Fruit fly (Drosophila melanogaster): ENCODE results near the gene CG10979.
A peak's percentile ranks its signal among the peaks of the same experiment; 100 is the strongest.

CG10979 gene

DNA sequence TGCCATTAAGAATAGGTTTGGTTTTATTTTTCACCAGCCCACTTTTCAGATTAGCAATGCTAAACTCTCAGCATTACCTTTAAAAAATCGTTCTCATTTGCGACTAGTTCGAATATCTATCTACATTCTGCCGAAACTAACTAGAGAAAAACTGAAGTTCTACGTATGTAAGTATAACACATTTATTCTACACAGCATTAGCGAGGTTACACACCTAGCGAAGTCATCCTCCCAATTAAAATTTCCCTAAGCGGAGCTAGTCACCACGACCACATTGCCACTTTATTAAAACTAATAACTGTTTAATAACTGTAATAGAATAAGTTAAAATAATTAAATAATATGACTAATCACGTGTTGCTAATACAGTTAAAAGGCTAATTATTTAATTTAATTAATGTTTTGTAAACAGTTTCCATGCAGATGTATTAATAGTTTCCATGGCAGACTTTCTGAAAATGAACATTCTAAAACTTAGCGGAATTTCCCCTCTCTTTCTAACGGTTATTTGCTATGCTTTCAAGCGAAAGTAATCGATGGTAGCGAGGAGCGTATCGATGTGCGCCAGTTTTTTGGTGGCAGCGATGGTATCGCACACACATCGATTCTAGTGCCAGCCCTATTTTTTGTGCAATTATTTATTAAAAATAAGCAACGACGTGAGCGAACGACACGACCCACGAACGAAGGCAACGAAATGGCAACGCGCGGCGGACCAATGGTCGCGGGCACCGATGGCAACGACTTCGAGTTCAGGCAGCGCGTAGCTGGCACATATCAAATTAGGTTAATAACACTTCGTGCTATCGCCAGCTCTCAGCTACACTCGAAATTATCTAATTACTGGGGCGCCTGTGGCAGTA lies 15.5 kb upstream of the CG10979 start, which contains the start of gene jagn (continued):
- TF ChIP-seq H2.0 (GFP tag; IDR thresholded peaks at IDR 0.05) (peak; percentile 73), GATAe (GFP tag; conservative IDR thresholded peaks at IDR 0.05) (no peak), CG7987 (GFP tag; optimal IDR thresholded peaks at IDR 0.05) (peak; percentile 78), tll (GFP tag; optimal IDR thresholded peaks at IDR 0.05) (no peak), CG17568 (GFP tag; optimal IDR thresholded peaks at IDR 0.05) (no peak), CG18764 (GFP tag; optimal IDR thresholded peaks at IDR 0.05) (peak; percentile 44), ssp (GFP tag; IDR thresholded peaks at IDR 0.05) (peak; percentile 53), CG18476 (GFP tag; optimal IDR thresholded peaks at IDR 0.05) (peak; percentile 23), Ets65A (GFP tag) (peak; percentile 95), tup (GFP tag; optimal IDR thresholded peaks at IDR 0.05) (peak; percentile 6), lmd (GFP tag; IDR thresholded peaks at IDR 0.05) (peak; percentile 51; the same call in 1 of the 2 replicates), CG8765 (GFP tag; IDR thresholded peaks at IDR 0.05) (peak; percentile 57; the same call in 1 of the 2 replicates), chinmo (GFP tag; IDR thresholded peaks at IDR 0.05; ENCODE audit: partially characterized antibody) (peak; percentile 99), CG7928 (GFP tag; optimal IDR thresholded peaks at IDR 0.05) (peak; percentile 6), dan (GFP tag; IDR thresholded peaks at IDR 0.05) (no peak), zen2 (GFP tag; IDR thresholded peaks at IDR 0.05; ENCODE audit: partially characterized antibody) (peak; percentile 99), CG2202 (tag; optimal IDR thresholded peaks at IDR 0.05) (no peak), CG3163 (GFP tag; optimal IDR thresholded peaks at IDR 0.05) (peak; percentile 42), amos (GFP tag; IDR thresholded peaks at IDR 0.05; ENCODE audit: partially characterized antibody) (peak; percentile 100), Tbp (GFP tag; optimal IDR thresholded peaks at IDR 0.05) (no peak), CG31365 (tag; optimal IDR thresholded peaks at IDR 0.05) (no peak), pan (optimal IDR thresholded peaks at IDR 0.05) (no peak), pan (GFP tag; optimal IDR thresholded peaks at IDR 0.05 in 1 of 2, IDR thresholded peaks at IDR 0.05 in 1 of 2) (peak in 1 of 2 experiments; percentile 63), pum (GFP tag; optimal IDR thresholded peaks at IDR 0.05) (peak; percentile 48), CG9797 (GFP tag; optimal IDR thresholded peaks at IDR 0.05) (peak; percentile 48), vfl (GFP tag; optimal IDR thresholded peaks at IDR 0.05) (peak; percentile 39), CG2116 (GFP tag; optimal IDR thresholded peaks at IDR 0.05) (peak; percentile 76), CG18262 (tag; optimal IDR thresholded peaks at IDR 0.05) (peak; percentile 49), NfI (GFP tag; optimal IDR thresholded peaks at IDR 0.05) (peak; percentile 75), tx (GFP tag; optimal IDR thresholded peaks at IDR 0.05) (peak; percentile 48), fd3F (GFP tag; optimal IDR thresholded peaks at IDR 0.05) (peak; percentile 18), cwo (GFP tag; optimal IDR thresholded peaks at IDR 0.05) (no peak), ato (GFP tag; IDR thresholded peaks at IDR 0.05; ENCODE audit: partially characterized antibody) (peak; percentile 99), CG14860 (GFP tag; IDR thresholded peaks at IDR 0.05; ENCODE audit: partially characterized antibody) (peak; percentile 99), grau (tag; optimal IDR thresholded peaks at IDR 0.05) (peak; percentile 55), lola (GFP tag; optimal IDR thresholded peaks at IDR 0.05) (peak in 1 of 3 experiments; percentile 33), croc (GFP tag; conservative IDR thresholded peaks at IDR 0.05) (no peak), en (GFP tag; optimal IDR thresholded peaks at IDR 0.05) (no peak), Aef1 (GFP tag; IDR thresholded peaks at IDR 0.05) (peak; percentile 52), tin (GFP tag; optimal IDR thresholded peaks at IDR 0.05) (peak; percentile 58), CG4360 (GFP tag; IDR thresholded peaks at IDR 0.05) (no peak), NFAT (GFP tag; IDR thresholded peaks at IDR 0.05) (peak; percentile 91), sug (tag; optimal IDR thresholded peaks at IDR 0.05) (peak; percentile 54), Bgb (GFP tag; IDR thresholded peaks at IDR 0.05; ENCODE audit: partially characterized antibody) (peak; percentile 100), crp (GFP tag; optimal IDR thresholded peaks at IDR 0.05) (peak in 1 of 2 experiments; percentile 34), CG1792 (GFP tag; optimal IDR thresholded peaks at IDR 0.05) (peak; percentile 35), CG6854 (GFP tag; optimal IDR thresholded peaks at IDR 0.05) (peak; percentile 0), CG11093 (GFP tag; IDR thresholded peaks at IDR 0.05) (no peak)
